Fruit fly (Drosophila melanogaster): ENCODE results near the gene msl-2.

msl-2 gene

dm6 chr2L:3437068-3437467 lies 28.8 kb downstream of the msl-2 start (continued):
- peak; percentile 80 for TF ChIP-seq CG2712 (tag; optimal IDR thresholded peaks at IDR 0.05)
- TF ChIP-seq CG12219 (GFP tag; optimal IDR thresholded peaks at IDR 0.05): peak; percentile 56
- no peak for TF ChIP-seq Doc3 (GFP tag; IDR thresholded peaks at IDR 0.05; ENCODE audit: partially characterized antibody)
- TF ChIP-seq Dp (GFP tag; optimal IDR thresholded peaks at IDR 0.05): no peak
- TF ChIP-seq gsb-n (tag; optimal IDR thresholded peaks at IDR 0.05): no peak
- peak; percentile 6 for TF ChIP-seq CG5245 (GFP tag; optimal IDR thresholded peaks at IDR 0.05)
- no peak for TF ChIP-seq fru (optimal IDR thresholded peaks at IDR 0.05)
- TF ChIP-seq hb (GFP tag; IDR thresholded peaks at IDR 0.05; ENCODE audit: partially characterized antibody): no peak
- TF ChIP-seq CG4360 (GFP tag; IDR thresholded peaks at IDR 0.05): no peak
- peak; percentile 53 for TF ChIP-seq org-1 (GFP tag; optimal IDR thresholded peaks at IDR 0.05)
- TF ChIP-seq crp (GFP tag; optimal IDR thresholded peaks at IDR 0.05): no peak
- TF ChIP-seq unc-4 (GFP tag; IDR thresholded peaks at IDR 0.05; ENCODE audit: partially characterized antibody): no peak
- TF ChIP-seq CG3838 (GFP tag; optimal IDR thresholded peaks at IDR 0.05): no peak
- TF ChIP-seq dan (GFP tag; IDR thresholded peaks at IDR 0.05): no peak
- TF ChIP-seq CG10565 (GFP tag; optimal IDR thresholded peaks at IDR 0.05): no peak
- TF ChIP-seq kay (GFP tag; optimal IDR thresholded peaks at IDR 0.05): no peak
- TF ChIP-seq exex (tag; optimal IDR thresholded peaks at IDR 0.05): no peak
- TF ChIP-seq usp (GFP tag; optimal IDR thresholded peaks at IDR 0.05): no peak
- no peak for TF ChIP-seq CG3995 (GFP tag; optimal IDR thresholded peaks at IDR 0.05)
- TF ChIP-seq Ssrp (tag; optimal IDR thresholded peaks at IDR 0.05): peak; percentile 25
- no peak for TF ChIP-seq insv (GFP tag; optimal IDR thresholded peaks at IDR 0.05)
- peak; percentile 45 for TF ChIP-seq CG3407 (GFP tag; optimal IDR thresholded peaks at IDR 0.05)
- no peak for TF ChIP-seq Nf-YB (GFP tag; optimal IDR thresholded peaks at IDR 0.05)
- no peak for TF ChIP-seq Atf6 (GFP tag; IDR thresholded peaks at IDR 0.05)
- TF ChIP-seq CG10209 (GFP tag; optimal IDR thresholded peaks at IDR 0.05): peak; percentile 27
- TF ChIP-seq CG17568 (GFP tag; optimal IDR thresholded peaks at IDR 0.05): no peak
- no peak for TF ChIP-seq CG7928 (GFP tag; optimal IDR thresholded peaks at IDR 0.05)
- no peak for TF ChIP-seq shn (GFP tag; optimal IDR thresholded peaks at IDR 0.05)
- no peak for TF ChIP-seq ash1 (GFP tag; optimal IDR thresholded peaks at IDR 0.05)
- TF ChIP-seq Dek (tag; optimal IDR thresholded peaks at IDR 0.05): no peak
- no peak for TF ChIP-seq CG17186 (GFP tag; optimal IDR thresholded peaks at IDR 0.05)
- no peak for TF ChIP-seq Hmx (GFP tag; optimal IDR thresholded peaks at IDR 0.05)
- TF ChIP-seq nau (GFP tag; optimal IDR thresholded peaks at IDR 0.05): peak; percentile 54
- TF ChIP-seq al (GFP tag; IDR thresholded peaks at IDR 0.05): no peak
- TF ChIP-seq CG13287 (GFP tag; IDR thresholded peaks at IDR 0.05; ENCODE audit: partially characterized antibody): no peak
- no peak for TF ChIP-seq Chrac-16 (GFP tag; optimal IDR thresholded peaks at IDR 0.05)
- TF ChIP-seq slbo (GFP tag; IDR thresholded peaks at IDR 0.05): no peak
- peak; percentile 78 for TF ChIP-seq Sox102F (GFP tag; optimal IDR thresholded peaks at IDR 0.05)
- no peak for TF ChIP-seq CG9797 (GFP tag; optimal IDR thresholded peaks at IDR 0.05)
- TF ChIP-seq Ravus (GFP tag; IDR thresholded peaks at IDR 0.05): no peak
- no peak for TF ChIP-seq fd3F (GFP tag; optimal IDR thresholded peaks at IDR 0.05)
- TF ChIP-seq B-H1 (GFP tag; IDR thresholded peaks at IDR 0.05): peak; percentile 42; the same call in 2 of the 3 replicates
- peak; percentile 84 for TF ChIP-seq tap (tag; optimal IDR thresholded peaks at IDR 0.05)
- peak; percentile 29 for TF ChIP-seq CG8281 (tag; optimal IDR thresholded peaks at IDR 0.05)
- no peak for TF ChIP-seq dm (GFP tag; optimal IDR thresholded peaks at IDR 0.05)
- peak; percentile 71 for TF ChIP-seq CG13424 (tag; optimal IDR thresholded peaks at IDR 0.05)
- no peak for TF ChIP-seq CG4854 (GFP tag; optimal IDR thresholded peaks at IDR 0.05)
- no peak for TF ChIP-seq kni (GFP tag; optimal IDR thresholded peaks at IDR 0.05)
- no peak for TF ChIP-seq hkb (optimal IDR thresholded peaks at IDR 0.05)
- peak; percentile 86 for TF ChIP-seq hkb (GFP tag; IDR thresholded peaks at IDR 0.05)
- TF ChIP-seq CG5180 (GFP tag; optimal IDR thresholded peaks at IDR 0.05): peak; percentile 57
